Fruit fly (Drosophila melanogaster) whole organism, embryonic: ENCODE results near the gene CG43800.

Source experiments
- Antp ChIP-seq: fragments of 200-800 bp; sonication (Bioruptor generic); optimal IDR thresholded peaks from 3 replicates; lab custom pipeline; 2016; ENCODE audit warnings: missing biosample characterization, missing genetic modification characterization
- B-H2 ChIP-seq: fragments of 200-800 bp; sonication (Bioruptor generic); optimal IDR thresholded peaks from 2 replicates; lab custom pipeline; 2018; ENCODE audit warnings: missing biosample characterization, mild to moderate bottlenecking, missing genetic modification characterization
- C15 ChIP-seq: fragments of 200-800 bp; sonication (Bioruptor generic); IDR thresholded peaks from 3 replicates; pipeline ENCODE4 v1.3.6; 2022; ENCODE audit warnings: missing biosample characterization, missing genetic modification characterization
- CG10431 ChIP-seq: fragments of 200-800 bp; sonication (Bioruptor generic); optimal IDR thresholded peaks from 3 replicates; lab custom pipeline; 2018; ENCODE audit warnings: missing biosample characterization, mild to moderate bottlenecking, missing genetic modification characterization
- CG10565 ChIP-seq: fragments of 200-800 bp; sonication (Bioruptor generic); optimal IDR thresholded peaks from 3 replicates; lab custom pipeline; 2016; ENCODE audit warnings: missing biosample characterization, mild to moderate bottlenecking, missing genetic modification characterization
- CG10654 ChIP-seq: fragments of 200-800 bp; sonication (Bioruptor generic); optimal IDR thresholded peaks from 2 replicates; lab custom pipeline; 2016; ENCODE audit warnings: missing biosample characterization, missing genetic modification characterization
- CG10959 ChIP-seq: fragments of 200-800 bp; sonication (Bioruptor generic); IDR thresholded peaks from 2 replicates; pipeline ENCODE4 v1.3.6; 2022; ENCODE audit warnings: missing biosample characterization, missing genetic modification characterization
- CG12659 ChIP-seq: fragments of 200-800 bp; sonication (Bioruptor generic); optimal IDR thresholded peaks from 3 replicates; lab custom pipeline; 2017; ENCODE audit warnings: mild to moderate bottlenecking, missing biosample characterization, missing genetic modification reagents, missing genetic modification characterization
- CG12744 ChIP-seq: fragments of 200-800 bp; sonication (Bioruptor generic); optimal IDR thresholded peaks from 2 replicates; lab custom pipeline; 2016; ENCODE audit warnings: missing biosample characterization, missing genetic modification characterization
- CG14014 ChIP-seq: fragments of 200-800 bp; sonication (Bioruptor generic); IDR thresholded peaks from 2 replicates; pipeline ENCODE4 v1.3.6; 2022; ENCODE audit warnings: missing biosample characterization, missing genetic modification characterization
- CG14667 ChIP-seq: fragments of 200-800 bp; sonication (Bioruptor generic); IDR thresholded peaks from 2 replicates; pipeline ENCODE4 v1.3.6; 2022; ENCODE audit warnings: missing biosample characterization, missing genetic modification characterization
- CG15011 ChIP-seq: fragments of 200-800 bp; sonication (Bioruptor generic); optimal IDR thresholded peaks from 3 replicates; lab custom pipeline; 2018; ENCODE audit warnings: missing biosample characterization, mild to moderate bottlenecking, missing genetic modification characterization
- CG15269 ChIP-seq: fragments of 200-800 bp; sonication (Bioruptor generic); optimal IDR thresholded peaks from 2 replicates; lab custom pipeline; 2018; ENCODE audit warnings: missing biosample characterization, mild to moderate bottlenecking, missing genetic modification characterization, moderate library complexity
- CG1647 ChIP-seq: fragments of 200-800 bp; sonication (Bioruptor generic); optimal IDR thresholded peaks from 3 replicates; lab custom pipeline; 2016; ENCODE audit warnings: missing biosample characterization, missing genetic modification characterization
- CG1832 ChIP-seq: fragments of 200-800 bp; sonication (Bioruptor generic); optimal IDR thresholded peaks from 2 replicates; lab custom pipeline; 2017; ENCODE audit warnings: missing biosample characterization, mild to moderate bottlenecking, missing genetic modification characterization, inconsistent platforms
- CG4404 ChIP-seq: fragments of 200-800 bp; sonication (Bioruptor generic); IDR thresholded peaks from 2 replicates; pipeline ENCODE4 v1.3.6; 2022; ENCODE audit warnings: missing biosample characterization, missing genetic modification characterization
- CG4707 ChIP-seq: fragments of 200-800 bp; sonication (Bioruptor generic); optimal IDR thresholded peaks from 2 replicates; lab custom pipeline; 2018; ENCODE audit warnings: missing biosample characterization, mild to moderate bottlenecking, missing genetic modification characterization, moderate library complexity
- CG6175 ChIP-seq: fragments of 200-800 bp; sonication (Bioruptor generic); IDR thresholded peaks from 3 replicates; pipeline ENCODE4 v1.3.6; 2022; ENCODE audit warnings: missing biosample characterization, missing genetic modification characterization
- CG6654 ChIP-seq: fragments of 200-800 bp; sonication (Bioruptor generic); optimal IDR thresholded peaks from 2 replicates; lab custom pipeline; 2017; ENCODE audit warnings: missing biosample characterization, mild to moderate bottlenecking, missing genetic modification characterization
- CG7357 ChIP-seq: fragments of 200-800 bp; sonication (Bioruptor generic); IDR thresholded peaks from 3 replicates; pipeline ENCODE4 v1.3.6; 2022; ENCODE audit warnings: missing biosample characterization, missing genetic modification characterization
- CG8388 ChIP-seq: fragments of 200-800 bp; sonication (Bioruptor generic); optimal IDR thresholded peaks from 2 replicates; lab custom pipeline; 2019; ENCODE audit warnings: missing biosample characterization, mild to moderate bottlenecking, missing genetic modification characterization, moderate library complexity
- Chrac-16 ChIP-seq: fragments of 200-800 bp; sonication (Bioruptor generic); optimal IDR thresholded peaks from 3 replicates; lab custom pipeline; 2016; ENCODE audit warnings: missing biosample characterization, missing genetic modification characterization
- Fer2 ChIP-seq: fragments of 200-800 bp; sonication (Bioruptor generic); optimal IDR thresholded peaks from 2 replicates; lab custom pipeline; 2018; ENCODE audit warnings: missing biosample characterization, mild to moderate bottlenecking, missing genetic modification characterization, moderate library complexity
- HLH54F ChIP-seq: fragments of 200-800 bp; sonication (Bioruptor generic); optimal IDR thresholded peaks from 3 replicates; lab custom pipeline; 2016; ENCODE audit warnings: missing biosample characterization, missing genetic modification characterization
- Hr39 ChIP-seq: fragments of >200 bp; optimal IDR thresholded peaks from 2 replicates; lab custom pipeline; 2017
- Hr51 ChIP-seq, 2 experiments: fragments of 200-800 bp; sonication (Bioruptor generic); optimal IDR thresholded peaks; 2 replicates in 1 of 2; 3 replicates in 1 of 2; lab custom pipeline; 2016 to 2018; ENCODE audit warnings: missing biosample characterization in 2 of 2, missing genetic modification characterization in 2 of 2, mild to moderate bottlenecking in 1 of 2, moderate library complexity in 1 of 2
- Hr78 ChIP-seq, 2 experiments: fragments of 200-800 bp in 1 of 2; fragments of >200 bp in 1 of 2; sonication (Bioruptor generic) in 1 of 2; optimal IDR thresholded peaks; 2 replicates each; lab custom pipeline; 2017 to 2019; ENCODE audit warnings: missing biosample characterization in 2 of 2, missing genetic modification characterization in 2 of 2, mild to moderate bottlenecking in 1 of 2, moderate library complexity in 1 of 2
- MESR4 ChIP-seq: fragments of 200-800 bp; sonication (Bioruptor generic); optimal IDR thresholded peaks from 2 replicates; lab custom pipeline; 2018; ENCODE audit warnings: missing biosample characterization, mild to moderate bottlenecking, missing genetic modification characterization, moderate library complexity
- Med ChIP-seq: fragments of 200-800 bp; sonication (Bioruptor generic); peaks from one replicate; lab custom pipeline; 2016; ENCODE audit warnings: missing biosample characterization, missing genetic modification characterization, mild to moderate bottlenecking, inconsistent platforms, moderate library complexity
- Mes4 ChIP-seq: fragments of 200-800 bp; sonication (Bioruptor generic); optimal IDR thresholded peaks from 2 replicates; lab custom pipeline; 2016; ENCODE audit warnings: missing biosample characterization, missing genetic modification characterization
- Mrtf ChIP-seq: fragments of 200-800 bp; sonication (Bioruptor generic); IDR thresholded peaks from 3 replicates; pipeline ENCODE4 v1.3.6; 2022; ENCODE audit warnings: missing biosample characterization, missing genetic modification characterization
- Ptx1 ChIP-seq: fragments of 200-800 bp; sonication (Bioruptor generic); IDR thresholded peaks from 2 replicates; pipeline ENCODE4 v1.3.6; 2022; ENCODE audit warnings: missing biosample characterization, missing genetic modification characterization
- Ravus ChIP-seq: fragments of 200-800 bp; sonication (Bioruptor generic); IDR thresholded peaks from 2 replicates; pipeline ENCODE4 v1.3.6; 2022; ENCODE audit warnings: missing biosample characterization, missing genetic modification characterization
- Spps ChIP-seq: fragments of 200-800 bp; sonication (Bioruptor generic); optimal IDR thresholded peaks from 2 replicates; lab custom pipeline; 2018; ENCODE audit warnings: missing biosample characterization, mild to moderate bottlenecking, missing genetic modification characterization
- abd-A ChIP-seq: fragments of 200-800 bp; sonication (Bioruptor generic); optimal IDR thresholded peaks from 3 replicates; lab custom pipeline; 2019; ENCODE audit warnings: missing biosample characterization, mild to moderate bottlenecking, missing genetic modification characterization, moderate library complexity
- ara ChIP-seq: fragments of 200-800 bp; sonication (Bioruptor generic); IDR thresholded peaks from 2 replicates; pipeline ENCODE4 v1.3.6; 2022; ENCODE audit warnings: missing biosample characterization, missing genetic modification characterization
- ci ChIP-seq: fragments of 200-800 bp; sonication (Bioruptor generic); IDR thresholded peaks from 3 replicates; pipeline ENCODE4 v1.3.6; 2022; ENCODE audit warnings: missing biosample characterization, missing genetic modification characterization
- dmrt11E ChIP-seq: fragments of 200-800 bp; sonication (Bioruptor generic); optimal IDR thresholded peaks from 3 replicates; lab custom pipeline; 2018; ENCODE audit warnings: missing biosample characterization, mild to moderate bottlenecking, missing genetic modification characterization, moderate library complexity
- eyg ChIP-seq: fragments of 200-800 bp; sonication (Bioruptor generic); optimal IDR thresholded peaks from 3 replicates; lab custom pipeline; 2016; ENCODE audit warnings: missing biosample characterization, missing genetic modification characterization
- ftz-f1 ChIP-seq: fragments of 200-800 bp; sonication (Bioruptor generic); optimal IDR thresholded peaks from 2 replicates; lab custom pipeline; 2016; ENCODE audit warnings: missing biosample characterization, missing genetic modification characterization
- knrl ChIP-seq: fragments of 200-800 bp; sonication (Bioruptor generic); IDR thresholded peaks from 3 replicates; pipeline ENCODE4 v1.3.6; 2022; ENCODE audit warnings: missing biosample characterization, missing genetic modification characterization; ENCODE audit not compliant: partially characterized antibody
- luna ChIP-seq: fragments of 200-800 bp; sonication (Bioruptor generic); optimal IDR thresholded peaks from 2 replicates; lab custom pipeline; 2016; ENCODE audit warnings: missing biosample characterization, missing genetic modification characterization
- oc ChIP-seq: fragments of 200-800 bp; sonication (Bioruptor generic); optimal IDR thresholded peaks from 2 replicates; lab custom pipeline; 2018; ENCODE audit warnings: missing biosample characterization, mild to moderate bottlenecking, missing genetic modification characterization, moderate library complexity
- ranshi ChIP-seq: fragments of 200-800 bp; sonication (Bioruptor generic); IDR thresholded peaks from 2 replicates; pipeline ENCODE4 v1.3.6; 2022; ENCODE audit warnings: missing biosample characterization, missing genetic modification characterization
- sim ChIP-seq: fragments of 200-800 bp; sonication (Bioruptor generic); IDR thresholded peaks from 2 replicates; pipeline ENCODE4 v1.3.6; 2022; ENCODE audit warnings: missing biosample characterization, missing genetic modification characterization
- slp2 ChIP-seq: fragments of 200-800 bp; sonication (Bioruptor generic); optimal IDR thresholded peaks from 2 replicates; lab custom pipeline; 2016; ENCODE audit warnings: missing biosample characterization, missing genetic modification characterization
- sob ChIP-seq: fragments of 200-800 bp; sonication (Bioruptor generic); IDR thresholded peaks from 2 replicates; pipeline ENCODE4 v1.3.6; 2022; ENCODE audit warnings: missing biosample characterization, missing genetic modification characterization
- ssp ChIP-seq: fragments of 200-800 bp; sonication (Bioruptor generic); IDR thresholded peaks from 2 replicates; pipeline ENCODE4 v1.3.6; 2022; ENCODE audit warnings: missing biosample characterization, missing genetic modification characterization
- tll ChIP-seq, 2 experiments: fragments of 200-800 bp in 1 of 2; fragments of >200 bp in 1 of 2; sonication (Bioruptor generic) in 1 of 2; optimal IDR thresholded peaks; 2 replicates each; lab custom pipeline; 2017 to 2019; ENCODE audit warnings: missing biosample characterization in 2 of 2, missing genetic modification characterization in 2 of 2, mild to moderate bottlenecking in 1 of 2, moderate library complexity in 1 of 2
- vvl ChIP-seq: fragments of 200-800 bp; sonication (Bioruptor generic); IDR thresholded peaks from 2 replicates; pipeline ENCODE4 v1.3.6; 2022; ENCODE audit warnings: missing biosample characterization, missing genetic modification characterization
- wek ChIP-seq: fragments of 200-800 bp; sonication (Bioruptor generic); optimal IDR thresholded peaks from 3 replicates; lab custom pipeline; 2018; ENCODE audit warnings: missing biosample characterization, mild to moderate bottlenecking, missing genetic modification characterization, moderate library complexity

The CG43800 gene

dm6 chr2L:7188530-7188996 is 44.0 kb downstream of the CG43800 start (continued):
- peak; percentile 98 for TF ChIP-seq oc (tag; lab: Kevin White, UChicago)
- peak; percentile 93 for TF ChIP-seq ssp (GFP tag; lab: Robert Waterston, UW)
- TF ChIP-seq slp2 (GFP tag; lab: Kevin White, UChicago) = peak; percentile 97
- TF ChIP-seq Antp (GFP tag; lab: Kevin White, UChicago) = peak; percentile 90
- peak; percentile 86 for TF ChIP-seq wek (GFP tag; lab: Kevin White, UChicago)
- peak; percentile 86 for TF ChIP-seq CG10959 (GFP tag; lab: Robert Waterston, UW)
- TF ChIP-seq Ptx1 (GFP tag; lab: Robert Waterston, UW) = peak; percentile 99
- TF ChIP-seq Mrtf = peak; percentile 98
- TF ChIP-seq vvl = peak; percentile 99
- peak; percentile 96 for TF ChIP-seq Fer2 (tag; lab: Kevin White, UChicago)
- TF ChIP-seq Mes4 (GFP tag; lab: Kevin White, UChicago) = peak; percentile 94
- TF ChIP-seq CG10654 = peak; percentile 97
- TF ChIP-seq CG8388 (GFP tag; lab: Kevin White, UChicago) = peak; percentile 97
- TF ChIP-seq Hr51 (GFP tag; optimal IDR thresholded peaks at IDR 0.05; lab: Kevin White, UChicago) = peak; percentile 95 to 99
- TF ChIP-seq Med (GFP tag; lab: Kevin White, UChicago) = peak; percentile 99
- peak; percentile 98 for TF ChIP-seq sob (GFP tag; lab: Robert Waterston, UW)
- TF ChIP-seq CG12744 (GFP tag; lab: Kevin White, UChicago) = peak; percentile 97
- TF ChIP-seq CG10431 = peak; percentile 91
- peak; percentile 94 for TF ChIP-seq eyg (GFP tag; lab: Kevin White, UChicago)
- TF ChIP-seq sim = peak; percentile 94
- peak; percentile 37 for TF ChIP-seq CG1832 (GFP tag; lab: Kevin White, UChicago)
- no peak; the same call in 2 of the 3 replicates for TF ChIP-seq knrl (GFP tag; lab: Robert Waterston, UW)
- peak; percentile 97 for TF ChIP-seq HLH54F (GFP tag; lab: Kevin White, UChicago)
- TF ChIP-seq CG12659 (GFP tag; lab: Kevin White, UChicago) = peak; percentile 99
- peak; percentile 99 for TF ChIP-seq CG15269 (tag; lab: Kevin White, UChicago)
- peak; percentile 94 for TF ChIP-seq CG1647 (GFP tag; lab: Kevin White, UChicago)
- peak; percentile 88 for TF ChIP-seq CG6654
- peak; percentile 94 for TF ChIP-seq CG7357 (GFP tag; lab: Robert Waterston, UW)
- peak; percentile 67 for TF ChIP-seq MESR4 (GFP tag; lab: Kevin White, UChicago)
- peak; percentile 92 for TF ChIP-seq abd-A (tag; lab: Kevin White, UChicago)
- peak; percentile 98 for TF ChIP-seq B-H2 (GFP tag; lab: Kevin White, UChicago)
- peak; percentile 76 for TF ChIP-seq CG10565 (GFP tag; lab: Kevin White, UChicago)
- peak; percentile 98 for TF ChIP-seq ci (GFP tag; lab: Robert Waterston, UW)
- TF ChIP-seq Hr78 (GFP tag; optimal IDR thresholded peaks at IDR 0.05; lab: Kevin White, UChicago) = peak in 1 of 2 experiments; percentile 96
- TF ChIP-seq Hr39 (lab: Kevin White, UChicago) = no peak
- TF ChIP-seq Ravus (GFP tag; lab: Robert Waterston, UW) = peak; percentile 88
- peak; percentile 91 for TF ChIP-seq Spps (tag; lab: Kevin White, UChicago)
- TF ChIP-seq CG15011 = peak; percentile 96
- peak; percentile 97 for TF ChIP-seq CG14014 (GFP tag; lab: Robert Waterston, UW)
- TF ChIP-seq CG14667 (GFP tag; lab: Robert Waterston, UW) = peak; percentile 98
- TF ChIP-seq Chrac-16 (GFP tag; lab: Kevin White, UChicago) = peak; percentile 98
- peak; percentile 76 for TF ChIP-seq luna (GFP tag; lab: Kevin White, UChicago)
- TF ChIP-seq C15 = peak; percentile 91
- peak; percentile 98 for TF ChIP-seq CG4404 (GFP tag; lab: Robert Waterston, UW)
- TF ChIP-seq ranshi (GFP tag; lab: Robert Waterston, UW) = peak; percentile 96
- TF ChIP-seq CG4707 (GFP tag; lab: Kevin White, UChicago) = peak; percentile 92
- TF ChIP-seq dmrt11E (tag; lab: Kevin White, UChicago) = peak; percentile 93
- no peak for TF ChIP-seq tll (GFP tag; optimal IDR thresholded peaks at IDR 0.05; lab: Kevin White, UChicago)
- TF ChIP-seq ara (GFP tag; lab: Robert Waterston, UW) = peak; percentile 98
- peak; percentile 88 for TF ChIP-seq ftz-f1 (GFP tag; lab: Kevin White, UChicago)
- TF ChIP-seq CG6175 (GFP tag; lab: Robert Waterston, UW) = peak; percentile 94
